Worm (Caenorhabditis elegans) whole organism, L4 larva: Measurements from ENCODE around the gene F58E6.13.

Source experiments
- F26F4.8 ChIP-seq: fragments of 200-800 bp; sonication (Bioruptor generic); conservative IDR thresholded peaks from 2 replicates; pipeline ENCODE4 v1.3.6; 2022; ENCODE audit warnings: missing genetic modification characterization, missing compliant biosample characterization
- F37D6.2 ChIP-seq: sonication (generic microtip); optimal IDR thresholded peaks from 2 replicates; lab custom pipeline; 2016; ENCODE audit warnings: mild to moderate bottlenecking, missing genetic modification characterization, missing compliant biosample characterization
- T26A8.4 ChIP-seq: fragments of 200-800 bp; sonication (Bioruptor generic); IDR thresholded peaks from 2 replicates; pipeline ENCODE4 v1.3.6; 2022; ENCODE audit warnings: missing genetic modification characterization, missing compliant biosample characterization
- Y5F2A.4 ChIP-seq: fragments of 200-800 bp; sonication (Bioruptor generic); optimal IDR thresholded peaks from 2 replicates; lab custom pipeline; 2018; ENCODE audit warnings: mild to moderate bottlenecking, missing genetic modification characterization, missing compliant biosample characterization
- ZK337.2 ChIP-seq: fragments of 200-800 bp; sonication (Bioruptor generic); IDR thresholded peaks from 2 replicates; pipeline ENCODE4 v1.3.6; 2022; ENCODE audit warnings: missing genetic modification reagents, missing genetic modification characterization, missing compliant biosample characterization
- ZK546.5 ChIP-seq, 2 experiments: sonication (generic microtip); optimal IDR thresholded peaks; 2 replicates each; lab custom pipeline; 2017; ENCODE audit warnings: missing biosample characterization in 2 of 2, missing genetic modification characterization in 2 of 2
- aha-1 ChIP-seq: fragments of 150-350 bp; peaks from one replicate; lab custom pipeline; 2014; ENCODE audit warnings: missing biosample characterization, missing genetic modification characterization
- aly-2 ChIP-seq: sonication (generic microtip); optimal IDR thresholded peaks from 2 replicates; lab custom pipeline; 2018; ENCODE audit warnings: missing biosample characterization, missing genetic modification characterization
- arid-1 ChIP-seq: fragments of 200-800 bp; sonication (Bioruptor generic); conservative IDR thresholded peaks from 2 replicates; pipeline ENCODE4 v1.3.6; 2022; ENCODE audit warnings: missing genetic modification reagents, missing genetic modification characterization, missing compliant biosample characterization
- attf-4 ChIP-seq: sonication (generic microtip); optimal IDR thresholded peaks from 3 replicates; lab custom pipeline; 2017; ENCODE audit warnings: missing biosample characterization, missing genetic modification characterization
- ces-1 ChIP-seq: fragments of 150-350 bp; sonication (generic microtip); optimal IDR thresholded peaks from 4 replicates; lab custom pipeline; 2014; ENCODE audit warnings: missing biosample characterization, missing genetic modification reagents, missing genetic modification characterization
- cey-2 ChIP-seq: sonication (generic microtip); optimal IDR thresholded peaks from 3 replicates; lab custom pipeline; 2017; ENCODE audit warnings: missing genetic modification characterization, mild to moderate bottlenecking, missing compliant biosample characterization, antibody characterized with exemption, borderline replicate concordance; ENCODE audit not compliant: insufficient read depth
- ctbp-1 ChIP-seq: fragments of 200-800 bp; sonication (Bioruptor generic); IDR thresholded peaks from 2 replicates; pipeline ENCODE4 v1.3.6; 2022; ENCODE audit warnings: missing genetic modification reagents, missing genetic modification characterization, missing compliant biosample characterization
- dmd-8 ChIP-seq: fragments of 200-800 bp; sonication (Bioruptor generic); IDR thresholded peaks from 2 replicates; pipeline ENCODE4 v1.3.6; 2022; ENCODE audit warnings: missing genetic modification characterization, missing compliant biosample characterization
- dmd-9 ChIP-seq: fragments of 200-800 bp; sonication (Bioruptor generic); IDR thresholded peaks from 2 replicates; pipeline ENCODE4 v1.3.6; 2022; ENCODE audit warnings: missing genetic modification reagents, missing genetic modification characterization, missing compliant biosample characterization
- egl-43 ChIP-seq: fragments of 200-800 bp; sonication (Bioruptor generic); IDR thresholded peaks from 2 replicates; pipeline ENCODE4 v1.3.6; 2022; ENCODE audit warnings: missing genetic modification reagents, missing genetic modification characterization, missing compliant biosample characterization
- fkh-10 ChIP-seq: fragments of 150-350 bp; optimal IDR thresholded peaks from 2 replicates; lab custom pipeline; 2014; ENCODE audit warnings: missing biosample characterization, missing genetic modification reagents, missing genetic modification characterization
- fos-1 ChIP-seq: fragments of 150-350 bp; optimal IDR thresholded peaks from 2 replicates; lab custom pipeline; 2014; ENCODE audit warnings: missing biosample characterization, missing genetic modification characterization
- gei-8 ChIP-seq: fragments of 200-800 bp; sonication (Bioruptor generic); optimal IDR thresholded peaks from 2 replicates; lab custom pipeline; 2018; ENCODE audit warnings: mild to moderate bottlenecking, missing genetic modification characterization, missing compliant biosample characterization
- hif-1 ChIP-seq, 2 experiments: sonication (generic microtip); optimal IDR thresholded peaks; 2 replicates each; lab custom pipeline; 2016 to 2017; ENCODE audit warnings: missing compliant biosample characterization in 2 of 2, missing genetic modification characterization in 2 of 2, missing genetic modification reagents in 2 of 2, missing genotype in 2 of 2, mild to moderate bottlenecking in 1 of 2
- hlh-11 ChIP-seq: fragments of 200-800 bp; sonication (Bioruptor generic); optimal IDR thresholded peaks from 2 replicates; lab custom pipeline; 2018; ENCODE audit warnings: mild to moderate bottlenecking, missing genetic modification characterization, missing compliant biosample characterization
- hlh-30 ChIP-seq: sonication (generic microtip); optimal IDR thresholded peaks from 2 replicates; lab custom pipeline; 2017; ENCODE audit warnings: antibody characterized with exemption, mild to moderate bottlenecking, missing genetic modification characterization, missing compliant biosample characterization; ENCODE audit not compliant: insufficient read depth
- hmg-1.1 ChIP-seq: fragments of 200-800 bp; sonication (Bioruptor generic); IDR thresholded peaks from 2 replicates; pipeline ENCODE4 v1.3.6; 2022; ENCODE audit warnings: missing genetic modification reagents, missing genetic modification characterization, missing compliant biosample characterization
- jun-1 ChIP-seq: fragments of 150-350 bp; optimal IDR thresholded peaks from 2 replicates; lab custom pipeline; 2014; ENCODE audit warnings: missing biosample characterization, missing genetic modification reagents, missing genetic modification characterization
- lim-7 ChIP-seq: fragments of 200-800 bp; sonication (Bioruptor generic); IDR thresholded peaks from 2 replicates; pipeline ENCODE4 v1.3.6; 2022; ENCODE audit warnings: missing genetic modification characterization, missing compliant biosample characterization
- lin-13 ChIP-seq: fragments of 150-350 bp; optimal IDR thresholded peaks from 2 replicates; lab custom pipeline; 2014; ENCODE audit warnings: missing biosample characterization, missing genetic modification reagents, missing genetic modification characterization
- lin-39 ChIP-seq: fragments of 150-350 bp; optimal IDR thresholded peaks from 2 replicates; lab custom pipeline; 2014; ENCODE audit warnings: missing biosample characterization, missing genetic modification reagents, missing genetic modification characterization
- lsy-2 ChIP-seq, 2 experiments: fragments of 150-350 bp in 1 of 2; sonication (generic microtip) in 1 of 2; optimal IDR thresholded peaks; 2 replicates each; lab custom pipeline; 2014 to 2017; ENCODE audit warnings: missing biosample characterization in 2 of 2, missing genetic modification characterization in 2 of 2
- madf-5 ChIP-seq, 2 experiments: fragments of 200-800 bp; sonication (Bioruptor generic); IDR thresholded peaks; 2 replicates each; pipeline ENCODE4 v1.3.6; 2022; ENCODE audit warnings: missing compliant biosample characterization in 2 of 2, missing genetic modification characterization in 2 of 2
- nhr-11 ChIP-seq: fragments of 150-350 bp; optimal IDR thresholded peaks from 2 replicates; lab custom pipeline; 2014; ENCODE audit warnings: missing biosample characterization, missing genetic modification characterization
- nhr-111 ChIP-seq: fragments of 200-800 bp; sonication (Bioruptor generic); optimal IDR thresholded peaks from 2 replicates; lab custom pipeline; 2018; ENCODE audit warnings: mild to moderate bottlenecking, missing genetic modification characterization, missing compliant biosample characterization
- nhr-237 ChIP-seq: sonication (generic microtip); optimal IDR thresholded peaks from 2 replicates; lab custom pipeline; 2017; ENCODE audit warnings: missing biosample characterization, missing genetic modification characterization
- nhr-25 ChIP-seq: sonication (generic microtip); optimal IDR thresholded peaks from 2 replicates; lab custom pipeline; 2017; ENCODE audit warnings: missing genetic modification characterization, mild to moderate bottlenecking, missing compliant biosample characterization, antibody characterized with exemption, moderate library complexity, borderline replicate concordance; ENCODE audit not compliant: insufficient read depth
- nhr-41 ChIP-seq: fragments of 200-800 bp; sonication (Bioruptor generic); IDR thresholded peaks from 2 replicates; pipeline ENCODE4 v1.3.6; 2022; ENCODE audit warnings: missing genetic modification reagents, missing genetic modification characterization, missing compliant biosample characterization
- nhr-42 ChIP-seq: fragments of 200-800 bp; sonication (Bioruptor generic); IDR thresholded peaks from 2 replicates; pipeline ENCODE4 v1.3.6; 2022; ENCODE audit warnings: missing genetic modification characterization, missing compliant biosample characterization
- rbr-2 ChIP-seq: sonication (generic microtip); optimal IDR thresholded peaks from 2 replicates; lab custom pipeline; 2016; ENCODE audit warnings: missing genotype, missing genetic modification characterization, missing compliant biosample characterization
- sdz-12 ChIP-seq: fragments of 200-800 bp; sonication (Bioruptor generic); optimal IDR thresholded peaks from 2 replicates; lab custom pipeline; 2018; ENCODE audit warnings: mild to moderate bottlenecking, missing genetic modification characterization, missing compliant biosample characterization
- set-16 ChIP-seq: fragments of 200-800 bp; sonication (Bioruptor generic); IDR thresholded peaks from 2 replicates; pipeline ENCODE4 v1.3.6; 2022; ENCODE audit warnings: missing genetic modification reagents, missing genetic modification characterization, missing compliant biosample characterization
- skn-1 ChIP-seq: fragments of 150-350 bp; optimal IDR thresholded peaks from 2 replicates; lab custom pipeline; 2014; ENCODE audit warnings: missing biosample characterization, missing genetic modification characterization
- unc-62 ChIP-seq, 3 experiments: fragments of 150-350 bp in 1 of 3; sonication (generic microtip); optimal IDR thresholded peaks in 2 of 3; peaks in 1 of 3; 1 replicate in 1 of 3; 2 replicates in 2 of 3; lab custom pipeline; 2014 to 2017; ENCODE audit warnings: missing biosample characterization in 3 of 3, missing genetic modification characterization in 3 of 3, missing genetic modification reagents in 3 of 3, missing genotype in 1 of 3
- vab-7 ChIP-seq: fragments of 200-800 bp; sonication (Bioruptor generic); IDR thresholded peaks from 2 replicates; pipeline ENCODE4 v1.3.6; 2022; ENCODE audit warnings: missing genetic modification reagents, missing genetic modification characterization, missing compliant biosample characterization
- zfp-2 ChIP-seq: sonication (generic microtip); optimal IDR thresholded peaks from 2 replicates; lab custom pipeline; 2016; ENCODE audit warnings: mild to moderate bottlenecking, missing genetic modification characterization, missing compliant biosample characterization
- zip-11 ChIP-seq: fragments of 200-800 bp; sonication (Bioruptor generic); IDR thresholded peaks from 2 replicates; pipeline ENCODE4 v1.3.6; 2022; ENCODE audit warnings: missing genetic modification characterization, missing compliant biosample characterization

The F58E6.13 gene

DNA sequence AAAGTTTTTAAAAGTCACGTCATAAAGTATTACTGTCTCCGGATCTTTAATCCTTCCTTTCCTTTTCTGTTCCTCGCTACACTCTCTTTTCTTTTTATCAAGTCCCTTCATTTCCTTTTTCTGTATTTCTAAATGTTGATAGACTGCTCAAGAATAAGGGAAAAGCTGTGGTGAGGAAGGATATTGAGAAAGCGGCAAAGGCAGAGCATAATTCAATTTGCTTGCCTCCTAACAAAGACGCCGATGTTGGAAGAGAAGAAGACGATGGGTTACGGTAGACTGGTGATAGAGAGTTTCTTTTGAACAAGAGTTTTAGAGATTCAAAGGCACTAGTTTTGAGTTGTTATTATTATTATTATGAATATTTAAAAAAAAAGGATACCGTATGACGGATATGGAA is 20.6 kb downstream of the F58E6.13 start (continued):
- no peak for TF ChIP-seq zfp-2 (tag; lab: Kevin White, UChicago)
- no peak for TF ChIP-seq zip-11
- no peak for TF ChIP-seq jun-1 (tag; lab: Kevin White, UChicago)
- TF ChIP-seq aly-2 (tag; lab: Kevin White, UChicago), result no peak

- TF ChIP-seq Y5F2A.4 (GFP tag; lab: Kevin White, UChicago) (no peak), fkh-10 (GFP tag; lab: Kevin White, UChicago) (peak; percentile 30), ces-1 (GFP tag; lab: Kevin White, UChicago) (peak; percentile 96), lin-39 (tag; lab: Kevin White, UChicago) (no peak), ctbp-1 (GFP tag; lab: Robert Waterston, UW) (peak; percentile 68)
Observed at ce11 chrV:9767941-9768340, 22.9 kb downstream of the F58E6.13 start.

DNA sequence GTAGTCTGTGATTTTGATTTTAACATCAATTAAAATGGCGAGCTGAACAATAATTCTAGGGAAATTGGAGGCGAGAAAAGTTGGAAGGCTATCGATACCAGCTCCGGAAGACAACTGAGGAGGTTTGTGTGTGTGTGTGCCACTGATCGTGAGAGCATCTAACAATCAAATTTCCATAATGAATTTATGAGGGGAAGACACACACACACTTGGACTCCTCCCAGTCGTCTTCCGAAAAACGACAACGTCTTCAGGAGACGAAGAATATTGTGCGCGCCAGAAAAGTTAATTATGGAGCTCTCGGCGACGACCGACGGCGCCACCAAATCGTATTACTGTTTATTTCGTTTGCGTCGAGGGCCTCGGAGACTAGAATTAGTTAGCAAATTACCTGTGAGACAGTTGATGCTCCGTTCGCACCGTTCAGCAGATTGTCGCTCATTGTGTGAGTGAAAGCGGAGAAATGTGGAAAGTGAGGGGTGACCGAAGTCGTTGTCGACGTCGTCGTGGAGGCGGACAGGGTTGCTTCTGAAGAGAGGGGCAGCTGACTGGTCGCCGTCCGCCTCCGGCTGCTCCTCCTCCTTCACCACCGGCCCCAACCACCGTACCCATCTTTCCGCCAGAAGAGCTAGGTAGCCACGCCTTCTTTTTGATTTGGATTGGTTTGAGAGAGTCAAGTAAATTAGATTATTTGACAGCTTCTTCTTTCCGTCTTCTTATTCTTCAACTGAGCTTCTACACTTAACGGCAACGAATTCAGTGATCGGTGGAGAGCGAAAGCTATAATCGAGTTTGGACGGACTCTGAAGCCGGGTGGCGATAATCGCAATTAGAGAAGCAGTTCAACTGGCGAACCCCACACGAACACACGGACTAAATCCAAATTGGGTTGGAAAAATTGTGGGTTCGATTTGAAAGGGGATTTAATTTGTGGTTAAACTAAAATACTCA is 24.1 kb downstream of the F58E6.13 start, which contains the start of gene unc-42:
unc-42 (minus strand) TSS at position 564 of the 951 bp plus-strand sequence.
- TF ChIP-seq set-16 (peak; percentile 93), vab-7 (GFP tag; lab: Robert Waterston, UW) (no peak), lin-39 (tag; lab: Kevin White, UChicago) (no peak), attf-4 (tag; lab: Kevin White, UChicago) (no peak), dmd-9 (GFP tag; lab: Robert Waterston, UW) (no peak), ZK546.5 (tag; optimal IDR thresholded peaks at IDR 0.05; lab: Kevin White, UChicago) (no peak), hlh-30 (tag; lab: Kevin White, UChicago) (no peak), lim-7 (no peak), fos-1 (tag; lab: Kevin White, UChicago) (no peak), ces-1 (GFP tag; lab: Kevin White, UChicago) (peak; percentile 100), F37D6.2 (no peak), lin-13 (no peak), hlh-11 (tag; lab: Kevin White, UChicago) (no peak), egl-43 (no peak), nhr-42 (GFP tag; lab: Robert Waterston, UW) (no peak), aha-1 (tag; lab: Kevin White, UChicago) (peak; percentile 2), nhr-237 (tag; lab: Kevin White, UChicago) (no peak), madf-5 (GFP tag; IDR thresholded peaks at IDR 0.05; lab: Robert Waterston, UW) (no peak), F26F4.8 (GFP tag; lab: Robert Waterston, UW) (no peak), dmd-8 (GFP tag; lab: Robert Waterston, UW) (no peak), T26A8.4 (GFP tag; lab: Robert Waterston, UW) (no peak), rbr-2 (tag; lab: Kevin White, UChicago) (no peak), nhr-25 (no peak), nhr-41 (no peak), skn-1 (no peak), gei-8 (GFP tag; lab: Kevin White, UChicago) (no peak), ZK337.2 (GFP tag; lab: Robert Waterston, UW) (no peak), fkh-10 (GFP tag; lab: Kevin White, UChicago) (peak; percentile 73), ctbp-1 (GFP tag; lab: Robert Waterston, UW) (peak; percentile 70), nhr-111 (GFP tag; lab: Kevin White, UChicago) (no peak), hif-1 (tag; optimal IDR thresholded peaks at IDR 0.05; lab: Kevin White, UChicago) (no peak), hmg-1.1 (GFP tag; lab: Robert Waterston, UW) (no peak), sdz-12 (GFP tag; lab: Kevin White, UChicago) (no peak), unc-62 (GFP tag; optimal IDR thresholded peaks at IDR 0.05 in 1 of 2; lab: Kevin White, UChicago) (peak in 1 of 2 experiments; percentile 4), unc-62 (tag; optimal IDR thresholded peaks at IDR 0.05; lab: Kevin White, UChicago) (no peak), cey-2 (no peak), nhr-11 (no peak), arid-1 (GFP tag; lab: Robert Waterston, UW) (no peak), lsy-2 (tag; optimal IDR thresholded peaks at IDR 0.05; lab: Kevin White, UChicago) (peak in 1 of 2 experiments; percentile 40)
- TF ChIP-seq, all 104 proteins: peak for 7
